Fruit fly (Drosophila melanogaster): ENCODE data around the gene CG13606.
A peak's percentile ranks its signal among the peaks of the same experiment; 100 is the strongest.

The CG13606 gene

DNA sequence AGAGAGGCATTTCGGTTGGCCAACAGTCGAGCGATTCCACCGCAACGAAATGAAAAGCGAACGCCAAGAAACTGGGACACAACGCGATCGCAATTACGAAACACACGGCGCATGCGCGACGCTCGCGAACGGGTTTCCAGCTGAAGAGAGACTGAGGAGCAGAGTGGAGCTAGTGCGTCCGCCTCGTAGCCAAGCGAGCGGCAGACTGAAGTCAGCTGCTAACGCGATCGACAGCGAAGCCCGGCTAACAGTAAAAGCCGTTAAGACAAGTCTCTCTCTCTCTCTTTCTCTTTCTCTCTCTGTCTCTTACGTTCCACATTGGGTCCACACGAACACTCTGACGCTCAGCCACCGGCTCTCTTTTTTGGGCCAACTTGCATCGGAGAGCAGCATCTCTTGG is 46.1 kb downstream of the CG13606 start, which contains the start of gene CG17786 (continued):
- TF ChIP-seq Blimp-1 (GFP tag; optimal IDR thresholded peaks at IDR 0.05) = peak; percentile 85
- 0 out of 2 replicates have a peak, but pooled peaks have one; percentile 9 for TF ChIP-seq CG5953 (GFP tag; IDR thresholded peaks at IDR 0.05)
- TF ChIP-seq chn (GFP tag; optimal IDR thresholded peaks at IDR 0.05) = no peak
- TF ChIP-seq zen (tag; optimal IDR thresholded peaks at IDR 0.05) = no peak
- peak; percentile 35; the same call in 1 of the 3 replicates for TF ChIP-seq zen2 (GFP tag; IDR thresholded peaks at IDR 0.05; ENCODE audit: partially characterized antibody)
- TF ChIP-seq nerfin-1 (tag; optimal IDR thresholded peaks at IDR 0.05) = no peak
- TF ChIP-seq CG1832 (GFP tag; optimal IDR thresholded peaks at IDR 0.05) = peak; percentile 54
- peak; percentile 89; the same call in 3 of the 4 replicates for TF ChIP-seq chinmo (GFP tag; IDR thresholded peaks at IDR 0.05; ENCODE audit: partially characterized antibody)
- no peak for TF ChIP-seq Poxn (GFP tag; IDR thresholded peaks at IDR 0.05)
- peak; percentile 17 for TF ChIP-seq HLHmδ (GFP tag; optimal IDR thresholded peaks at IDR 0.05)
- peak; percentile 64 for TF ChIP-seq CG13287 (GFP tag; IDR thresholded peaks at IDR 0.05; ENCODE audit: partially characterized antibody)
- 0 out of 2 replicates have a peak, but pooled peaks have one; percentile 40 for TF ChIP-seq rib (GFP tag; IDR thresholded peaks at IDR 0.05)
- TF ChIP-seq CG1233 (GFP tag; optimal IDR thresholded peaks at IDR 0.05) = no peak
- peak; percentile 14 for TF ChIP-seq CG6765 (GFP tag; optimal IDR thresholded peaks at IDR 0.05)
- TF ChIP-seq CG31224 (GFP tag; IDR thresholded peaks at IDR 0.05) = no peak
- TF ChIP-seq sr (GFP tag; IDR thresholded peaks at IDR 0.05) = 0 out of 3 replicates have a peak, but pooled peaks have one; percentile 22
- TF ChIP-seq CG7372 (GFP tag; IDR thresholded peaks at IDR 0.05) = no peak
- no peak for TF ChIP-seq CG10979 (tag; optimal IDR thresholded peaks at IDR 0.05)
- peak; percentile 17 for TF ChIP-seq CG17385 (GFP tag; optimal IDR thresholded peaks at IDR 0.05)
- TF ChIP-seq gt (GFP tag; IDR thresholded peaks at IDR 0.05) = no peak
- 0 out of 2 replicates have a peak, but pooled peaks have one; percentile 19 for TF ChIP-seq onecut (GFP tag; IDR thresholded peaks at IDR 0.05)
- TF ChIP-seq gsb (GFP tag; IDR thresholded peaks at IDR 0.05) = no peak
- TF ChIP-seq otp (GFP tag; IDR thresholded peaks at IDR 0.05) = peak; percentile 36; the same call in 1 of the 3 replicates
- no peak for TF ChIP-seq disco-r (GFP tag; optimal IDR thresholded peaks at IDR 0.05)
- TF ChIP-seq CG42726 (GFP tag; IDR thresholded peaks at IDR 0.05; ENCODE audit: partially characterized antibody) = peak; percentile 26; the same call in 1 of the 2 replicates
- no peak for TF ChIP-seq da (GFP tag; optimal IDR thresholded peaks at IDR 0.05)
- peak; percentile 2 for TF ChIP-seq cwo (GFP tag; optimal IDR thresholded peaks at IDR 0.05)
- peak in 1 of 2 experiments; percentile 41 for TF ChIP-seq crp (GFP tag; optimal IDR thresholded peaks at IDR 0.05)
- TF ChIP-seq CG17359 (tag; optimal IDR thresholded peaks at IDR 0.05) = no peak
- no peak for TF ChIP-seq CG17912 (GFP tag; optimal IDR thresholded peaks at IDR 0.05)
- TF ChIP-seq CG15073 (GFP tag; optimal IDR thresholded peaks at IDR 0.05) = no peak
- TF ChIP-seq CG4328 (GFP tag; optimal IDR thresholded peaks at IDR 0.05) = no peak
- peak; percentile 40; the same call in 1 of the 2 replicates for TF ChIP-seq unc-4 (GFP tag; IDR thresholded peaks at IDR 0.05; ENCODE audit: partially characterized antibody)
- TF ChIP-seq corto (GFP tag; optimal IDR thresholded peaks at IDR 0.05) = no peak
- TF ChIP-seq chm (GFP tag; IDR thresholded peaks at IDR 0.05) = peak; percentile 56
- TF ChIP-seq ttk (GFP tag; IDR thresholded peaks at IDR 0.05) = no peak
- TF ChIP-seq so (GFP tag; IDR thresholded peaks at IDR 0.05) = peak; percentile 43; the same call in 1 of the 3 replicates
- TF ChIP-seq ssp (GFP tag; IDR thresholded peaks at IDR 0.05) = no peak
- no peak for TF ChIP-seq al (GFP tag; IDR thresholded peaks at IDR 0.05)
- no peak for TF ChIP-seq hkb (optimal IDR thresholded peaks at IDR 0.05)
- TF ChIP-seq hkb (GFP tag; IDR thresholded peaks at IDR 0.05) = peak; percentile 49
- no peak for TF ChIP-seq CG11247 (GFP tag; IDR thresholded peaks at IDR 0.05)
- TF ChIP-seq Nf-YC (tag; optimal IDR thresholded peaks at IDR 0.05) = peak; percentile 9
- TF ChIP-seq Eip74EF (GFP tag; optimal IDR thresholded peaks at IDR 0.05) = peak in 1 of 2 experiments; percentile 27
- TF ChIP-seq CG3838 (GFP tag; optimal IDR thresholded peaks at IDR 0.05) = no peak
- TF ChIP-seq pros (GFP tag; optimal IDR thresholded peaks at IDR 0.05) = peak; percentile 25
- TF ChIP-seq CG1792 (GFP tag; optimal IDR thresholded peaks at IDR 0.05) = no peak
- TF ChIP-seq gro (GFP tag; optimal IDR thresholded peaks at IDR 0.05) = peak; percentile 5
- TF ChIP-seq CG11696 (GFP tag; IDR thresholded peaks at IDR 0.05) = no peak
- TF ChIP-seq knrl (GFP tag; IDR thresholded peaks at IDR 0.05; ENCODE audit: partially characterized antibody) = 0 out of 3 replicates have a peak, but pooled peaks have one; percentile 25

Data from whole organism, embryonic.